Worm (Caenorhabditis elegans) whole organism, mixed stage, embryonic: ENCODE measurements around the gene T06D8.10.

Experiments used
- ces-1 ChIP-seq: fragments of 150-350 bp; optimal IDR thresholded peaks from 2 replicates; lab custom pipeline; 2014; ENCODE audit warnings: missing biosample characterization, missing genetic modification reagents, missing genetic modification characterization
- cnd-1 ChIP-seq: fragments of 200-800 bp; sonication (Bioruptor generic); optimal IDR thresholded peaks from 2 replicates; lab custom pipeline; 2018; ENCODE audit warnings: mild to moderate bottlenecking, missing genetic modification characterization, missing compliant biosample characterization
- elt-3 ChIP-seq: fragments of 150-350 bp; optimal IDR thresholded peaks from 2 replicates; lab custom pipeline; 2014; ENCODE audit warnings: missing biosample characterization, missing genetic modification characterization
- lin-13 ChIP-seq: fragments of 150-350 bp; optimal IDR thresholded peaks from 2 replicates; lab custom pipeline; 2014; ENCODE audit warnings: missing biosample characterization, missing genetic modification characterization
- mab-5 ChIP-seq: fragments of 150-350 bp; optimal IDR thresholded peaks from 2 replicates; lab custom pipeline; 2014; ENCODE audit warnings: missing biosample characterization, missing genetic modification characterization
- nhr-12 ChIP-seq: fragments of 150-350 bp; optimal IDR thresholded peaks from 2 replicates; lab custom pipeline; 2014; ENCODE audit warnings: missing biosample characterization, missing genetic modification characterization
- snpc-4 ChIP-seq: fragments of 150-350 bp; optimal IDR thresholded peaks from 2 replicates; lab custom pipeline; 2014; ENCODE audit warnings: missing biosample characterization, missing genetic modification characterization
- unc-120 ChIP-seq: sonication (generic microtip); optimal IDR thresholded peaks from 2 replicates; lab custom pipeline; 2017; ENCODE audit warnings: missing genetic modification characterization, missing compliant biosample characterization; ENCODE audit not compliant: poor library complexity, severe bottlenecking
- unc-39 ChIP-seq: fragments of 150-350 bp; optimal IDR thresholded peaks from 2 replicates; lab custom pipeline; 2014; ENCODE audit warnings: missing biosample characterization, missing genetic modification characterization

DNA sequence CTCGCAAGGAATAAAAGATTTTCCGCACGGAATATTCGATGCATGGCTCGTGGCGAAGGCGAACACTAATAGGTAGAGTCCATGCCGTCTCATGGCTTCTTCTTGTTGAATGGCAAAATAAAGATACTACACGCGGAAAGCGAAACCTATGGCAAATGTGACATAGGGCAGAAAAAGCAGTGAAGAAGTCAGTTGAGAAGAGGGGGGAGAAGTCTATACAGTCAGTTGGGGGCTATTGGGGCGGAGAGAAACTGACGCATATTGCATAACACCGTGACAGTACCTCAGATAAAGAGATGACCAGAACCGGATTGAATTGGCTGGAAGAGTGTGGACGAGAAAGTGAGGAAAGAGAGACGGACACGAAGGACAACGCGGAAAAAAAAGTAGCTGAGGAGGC lies at the start of gene T06D8.10:
- TF ChIP-seq elt-3 (tag; lab: Kevin White, UChicago) (no peak), snpc-4 (tag; lab: Kevin White, UChicago) (no peak), unc-120 (no peak), nhr-12 (tag; lab: Kevin White, UChicago) (no peak), mab-5 (no peak), unc-39 (tag; lab: Kevin White, UChicago) (no peak), lin-13 (tag; lab: Kevin White, UChicago) (no peak), ces-1 (GFP tag; lab: Kevin White, UChicago) (no peak), cnd-1 (tag; lab: Kevin White, UChicago) (no peak)
